Fruit fly (Drosophila melanogaster) whole organism, embryonic: ENCODE results near the gene CG43116.

Source experiments
- Adf1 ChIP-seq: fragments of 200-800 bp; sonication (Bioruptor generic); IDR thresholded peaks from 2 replicates; pipeline ENCODE4 v1.3.6; 2022; ENCODE audit warnings: missing biosample characterization, missing genetic modification characterization
- Atf6 ChIP-seq: fragments of 200-800 bp; sonication (Bioruptor generic); IDR thresholded peaks from 2 replicates; pipeline ENCODE4 v1.3.6; 2022; ENCODE audit warnings: missing biosample characterization, missing genetic modification characterization
- Bgb ChIP-seq: fragments of 200-800 bp; sonication (Bioruptor generic); IDR thresholded peaks from 2 replicates; pipeline ENCODE4 v1.3.6; 2022; ENCODE audit warnings: missing biosample characterization, missing genetic modification characterization; ENCODE audit not compliant: partially characterized antibody
- CG11398 ChIP-seq: fragments of 200-800 bp; sonication (Bioruptor generic); optimal IDR thresholded peaks from 2 replicates; lab custom pipeline; 2016; ENCODE audit warnings: missing biosample characterization, missing genetic modification characterization
- CG12155 ChIP-seq: fragments of 200-800 bp; sonication (Bioruptor generic); optimal IDR thresholded peaks from 3 replicates; lab custom pipeline; 2016; ENCODE audit warnings: missing biosample characterization, missing genetic modification characterization
- CG12942 ChIP-seq: fragments of 200-800 bp; sonication (Bioruptor generic); optimal IDR thresholded peaks from 3 replicates; lab custom pipeline; 2016; ENCODE audit warnings: missing biosample characterization, missing genetic modification characterization
- CG14860 ChIP-seq: fragments of 200-800 bp; sonication (Bioruptor generic); IDR thresholded peaks from 3 replicates; pipeline ENCODE4 v1.3.6; 2022; ENCODE audit warnings: missing biosample characterization, missing genetic modification characterization; ENCODE audit not compliant: partially characterized antibody
- CG15514 ChIP-seq: fragments of 200-800 bp; sonication (Bioruptor generic); optimal IDR thresholded peaks from 3 replicates; lab custom pipeline; 2017; ENCODE audit warnings: missing biosample characterization, missing genetic modification characterization, mild to moderate bottlenecking, moderate library complexity, missing genetic modification reagents
- CG15601 ChIP-seq: fragments of 200-800 bp; sonication (Bioruptor generic); optimal IDR thresholded peaks from 3 replicates; lab custom pipeline; 2019; ENCODE audit warnings: missing biosample characterization, mild to moderate bottlenecking, missing genetic modification characterization, moderate library complexity
- CG1647 ChIP-seq: fragments of 200-800 bp; sonication (Bioruptor generic); optimal IDR thresholded peaks from 3 replicates; lab custom pipeline; 2016; ENCODE audit warnings: missing biosample characterization, missing genetic modification characterization
- CG18619 ChIP-seq: fragments of 200-800 bp; sonication (Bioruptor generic); optimal IDR thresholded peaks from 3 replicates; lab custom pipeline; 2017; ENCODE audit warnings: missing biosample characterization, mild to moderate bottlenecking, missing genetic modification characterization
- CG2199 ChIP-seq: fragments of 200-800 bp; sonication (Bioruptor generic); IDR thresholded peaks from 3 replicates; pipeline ENCODE4 v1.3.6; 2022; ENCODE audit warnings: missing biosample characterization, missing genetic modification characterization
- CG30020 ChIP-seq: fragments of 200-800 bp; optimal IDR thresholded peaks from 2 replicates; lab custom pipeline; 2019; ENCODE audit warnings: missing biosample characterization, mild to moderate bottlenecking, missing genetic modification characterization, moderate library complexity
- CG31388 ChIP-seq: fragments of 200-800 bp; sonication (Bioruptor generic); optimal IDR thresholded peaks from 2 replicates; lab custom pipeline; 2016; ENCODE audit warnings: missing biosample characterization, missing genetic modification characterization
- CG33557 ChIP-seq: fragments of 200-800 bp; sonication (Bioruptor generic); optimal IDR thresholded peaks from 2 replicates; lab custom pipeline; 2019; ENCODE audit warnings: missing biosample characterization, mild to moderate bottlenecking, missing genetic modification characterization, moderate library complexity
- CG4707 ChIP-seq: fragments of 200-800 bp; sonication (Bioruptor generic); optimal IDR thresholded peaks from 2 replicates; lab custom pipeline; 2018; ENCODE audit warnings: missing biosample characterization, mild to moderate bottlenecking, missing genetic modification characterization, moderate library complexity
- CG4820 ChIP-seq: fragments of 200-800 bp; sonication (Bioruptor generic); optimal IDR thresholded peaks from 3 replicates; lab custom pipeline; 2016; ENCODE audit warnings: missing biosample characterization, missing genetic modification characterization
- CG6272 ChIP-seq: fragments of 200-800 bp; sonication (Bioruptor generic); IDR thresholded peaks from 2 replicates; pipeline ENCODE4 v1.3.6; 2022; ENCODE audit warnings: missing biosample characterization, missing genetic modification characterization
- CG7271 ChIP-seq: fragments of 200-800 bp; sonication (Bioruptor generic); optimal IDR thresholded peaks from 2 replicates; lab custom pipeline; 2018; ENCODE audit warnings: missing biosample characterization, mild to moderate bottlenecking, missing genetic modification characterization, moderate library complexity
- CG7372 ChIP-seq: fragments of 200-800 bp; sonication (Bioruptor generic); IDR thresholded peaks from 2 replicates; pipeline ENCODE4 v1.3.6; 2022; ENCODE audit warnings: missing biosample characterization, missing genetic modification characterization
- CG7786 ChIP-seq: fragments of 200-800 bp; sonication (Bioruptor generic); optimal IDR thresholded peaks from 2 replicates; lab custom pipeline; 2016; ENCODE audit warnings: missing biosample characterization, missing genetic modification characterization
- CG9215 ChIP-seq: fragments of 200-800 bp; sonication (Bioruptor generic); IDR thresholded peaks from 2 replicates; pipeline ENCODE4 v1.3.6; 2022; ENCODE audit warnings: missing biosample characterization, missing genetic modification characterization
- Camta ChIP-seq: fragments of 200-800 bp; sonication (Bioruptor generic); optimal IDR thresholded peaks from 2 replicates; lab custom pipeline; 2016; ENCODE audit warnings: missing biosample characterization, missing genetic modification characterization
- CrebB ChIP-seq: fragments of 200-800 bp; sonication (Bioruptor generic); optimal IDR thresholded peaks from 3 replicates; lab custom pipeline; 2018; ENCODE audit warnings: missing biosample characterization, mild to moderate bottlenecking, missing genetic modification characterization
- Dfd ChIP-seq, 2 experiments: fragments of >200 bp; optimal IDR thresholded peaks; 2 replicates each; lab custom pipeline; 2017; ENCODE audit warnings: missing biosample characterization in 2 of 2, missing genetic modification characterization in 2 of 2
- Drgx ChIP-seq: fragments of 200-800 bp; sonication (Bioruptor generic); IDR thresholded peaks from 2 replicates; pipeline ENCODE4 v1.3.6; 2022; ENCODE audit warnings: missing biosample characterization, missing genetic modification characterization
- ERR ChIP-seq: fragments of 200-800 bp; sonication (Bioruptor generic); optimal IDR thresholded peaks from 2 replicates; lab custom pipeline; 2016; ENCODE audit warnings: missing biosample characterization, missing genetic modification characterization
- Fer1 ChIP-seq: fragments of 200-800 bp; sonication (Bioruptor generic); optimal IDR thresholded peaks from 2 replicates; lab custom pipeline; 2017; ENCODE audit warnings: missing biosample characterization, mild to moderate bottlenecking, missing genetic modification characterization
- HHEX ChIP-seq: fragments of 200-800 bp; sonication (Bioruptor generic); optimal IDR thresholded peaks from 3 replicates; lab custom pipeline; 2017; ENCODE audit warnings: missing biosample characterization, mild to moderate bottlenecking, missing genetic modification characterization, missing genetic modification reagents
- Hr3 ChIP-seq: fragments of 200-800 bp; sonication (Bioruptor generic); optimal IDR thresholded peaks from 3 replicates; lab custom pipeline; 2016; ENCODE audit warnings: missing biosample characterization, missing genetic modification characterization
- Hr51 ChIP-seq, 2 experiments: fragments of 200-800 bp; sonication (Bioruptor generic); optimal IDR thresholded peaks; 2 replicates in 1 of 2; 3 replicates in 1 of 2; lab custom pipeline; 2016 to 2018; ENCODE audit warnings: missing biosample characterization in 2 of 2, missing genetic modification characterization in 2 of 2, mild to moderate bottlenecking in 1 of 2, moderate library complexity in 1 of 2
- Lpt ChIP-seq: fragments of >200 bp; optimal IDR thresholded peaks from 2 replicates; lab custom pipeline; 2018; ENCODE audit warnings: missing biosample characterization, missing genetic modification characterization
- Neu2 ChIP-seq: fragments of 200-800 bp; sonication (Bioruptor generic); optimal IDR thresholded peaks from 3 replicates; lab custom pipeline; 2016; ENCODE audit warnings: missing biosample characterization, missing genetic modification characterization, borderline replicate concordance
- NfI ChIP-seq: fragments of 200-800 bp; sonication (Bioruptor generic); optimal IDR thresholded peaks from 3 replicates; lab custom pipeline; 2018; ENCODE audit warnings: missing biosample characterization, mild to moderate bottlenecking, missing genetic modification characterization, moderate library complexity
- Pdp1 ChIP-seq, 2 experiments: fragments of 200-800 bp; sonication (Bioruptor generic); optimal IDR thresholded peaks; 3 replicates each; lab custom pipeline; 2016; ENCODE audit warnings: missing biosample characterization in 2 of 2, missing genetic modification characterization in 2 of 2, mild to moderate bottlenecking in 1 of 2, moderate library complexity in 1 of 2
- aop ChIP-seq: fragments of 200-800 bp; sonication (Bioruptor generic); IDR thresholded peaks from 2 replicates; pipeline ENCODE4 v1.3.6; 2022; ENCODE audit warnings: missing biosample characterization, missing genetic modification characterization
- da ChIP-seq: fragments of 200-800 bp; sonication (Bioruptor generic); optimal IDR thresholded peaks from 2 replicates; lab custom pipeline; 2016; ENCODE audit warnings: missing biosample characterization, missing genetic modification characterization
- dmrt99B ChIP-seq: fragments of 200-800 bp; sonication (Bioruptor generic); optimal IDR thresholded peaks from 2 replicates; lab custom pipeline; 2018; ENCODE audit warnings: missing biosample characterization, mild to moderate bottlenecking, missing genetic modification characterization, moderate library complexity
- ewg ChIP-seq: fragments of 200-800 bp; sonication (Bioruptor generic); optimal IDR thresholded peaks from 3 replicates; lab custom pipeline; 2017; ENCODE audit warnings: mild to moderate bottlenecking, missing biosample characterization, missing genetic modification reagents, missing genetic modification characterization
- eyg ChIP-seq: fragments of 200-800 bp; sonication (Bioruptor generic); optimal IDR thresholded peaks from 3 replicates; lab custom pipeline; 2016; ENCODE audit warnings: missing biosample characterization, missing genetic modification characterization
- gsb-n ChIP-seq: fragments of 200-800 bp; sonication (Bioruptor generic); optimal IDR thresholded peaks from 3 replicates; lab custom pipeline; 2018; ENCODE audit warnings: missing biosample characterization, mild to moderate bottlenecking, missing genetic modification characterization
- her ChIP-seq: fragments of 200-800 bp; sonication (Bioruptor generic); optimal IDR thresholded peaks from 2 replicates; lab custom pipeline; 2016; ENCODE audit warnings: missing biosample characterization, missing genetic modification characterization
- jing ChIP-seq: fragments of 200-800 bp; sonication (Bioruptor generic); optimal IDR thresholded peaks from 2 replicates; lab custom pipeline; 2018; ENCODE audit warnings: missing biosample characterization, mild to moderate bottlenecking, missing genetic modification characterization
- nerfin-1 ChIP-seq: fragments of 200-800 bp; sonication (Bioruptor generic); optimal IDR thresholded peaks from 3 replicates; lab custom pipeline; 2019; ENCODE audit warnings: missing biosample characterization, mild to moderate bottlenecking, missing genetic modification characterization, moderate library complexity
- odd ChIP-seq: fragments of 200-800 bp; sonication (Bioruptor generic); optimal IDR thresholded peaks from 2 replicates; lab custom pipeline; 2017; ENCODE audit warnings: missing biosample characterization, mild to moderate bottlenecking, missing genetic modification characterization
- run ChIP-seq: fragments of 200-800 bp; sonication (Bioruptor generic); optimal IDR thresholded peaks from 3 replicates; lab custom pipeline; 2018; ENCODE audit warnings: missing biosample characterization, mild to moderate bottlenecking, missing genetic modification characterization
- slbo ChIP-seq: fragments of 200-800 bp; sonication (Bioruptor generic); IDR thresholded peaks from 2 replicates; pipeline ENCODE4 v1.3.6; 2022; ENCODE audit warnings: missing biosample characterization, missing genetic modification characterization
- toy ChIP-seq: fragments of 200-800 bp; sonication (Bioruptor generic); IDR thresholded peaks from 2 replicates; pipeline ENCODE4 v1.3.6; 2022; ENCODE audit warnings: missing biosample characterization, missing genetic modification characterization

The CG43116 gene

DNA sequence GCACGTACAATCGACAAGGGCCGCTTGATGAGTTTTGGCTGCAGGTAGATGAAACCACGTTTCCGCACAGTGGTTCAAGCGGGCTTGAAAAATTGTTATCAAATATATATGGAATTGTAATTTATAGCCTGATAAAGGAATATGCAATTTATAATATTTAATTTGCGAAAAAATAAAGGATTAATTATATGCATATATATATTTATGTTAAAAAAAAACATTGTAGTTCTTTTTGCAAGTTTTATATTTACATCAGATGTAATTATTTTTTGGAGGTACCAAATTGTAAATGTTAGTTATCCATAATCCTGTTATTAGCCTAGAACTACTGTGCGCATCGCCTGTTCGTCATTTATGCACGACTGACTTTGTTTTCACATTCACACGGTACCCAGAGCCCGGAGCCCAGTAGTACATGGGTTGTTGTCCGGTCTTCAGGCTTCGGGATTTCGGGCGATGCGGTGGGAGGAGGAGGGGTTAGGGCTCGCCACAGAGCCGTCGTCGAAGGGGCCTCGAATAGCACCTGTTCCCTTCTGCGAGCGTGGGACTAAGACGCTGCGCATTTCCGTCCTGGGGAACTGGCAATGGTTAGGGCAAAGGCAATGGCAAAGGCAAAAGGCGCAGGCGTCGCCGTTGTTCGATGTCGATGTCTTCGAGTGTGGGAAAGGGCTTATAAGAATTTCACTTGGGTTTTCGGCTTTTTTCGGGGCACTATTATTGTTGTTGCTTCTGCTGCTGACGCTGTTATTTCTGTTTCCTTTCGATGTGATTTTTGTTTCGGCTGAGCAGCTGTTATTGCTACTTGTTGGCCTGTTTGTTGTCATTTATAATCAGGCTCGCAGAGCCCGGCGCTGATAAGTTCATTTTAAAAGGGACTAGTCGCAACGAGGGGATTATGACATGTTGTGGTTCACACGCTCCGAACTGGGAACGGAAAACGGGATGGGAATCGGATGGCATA is 21.3 kb upstream of the CG43116 start (continued):
- TF ChIP-seq Hr3 (GFP tag; lab: Kevin White, UChicago) = peak; percentile 72
- no peak for TF ChIP-seq Neu2
- peak; percentile 72 for TF ChIP-seq odd (GFP tag; lab: Kevin White, UChicago)
- no peak for TF ChIP-seq toy
- no peak for TF ChIP-seq CG1647 (GFP tag; lab: Kevin White, UChicago)
- peak; percentile 86 for TF ChIP-seq nerfin-1
- TF ChIP-seq NfI (GFP tag; lab: Kevin White, UChicago) = peak; percentile 22
- TF ChIP-seq Bgb (GFP tag; lab: Robert Waterston, UW) = no peak
- TF ChIP-seq ewg = peak; percentile 36
- TF ChIP-seq CG11398 = no peak
- TF ChIP-seq Fer1 (GFP tag; lab: Kevin White, UChicago) = peak; percentile 24
- TF ChIP-seq CG15514 = no peak
- no peak for TF ChIP-seq CG6272 (GFP tag; lab: Robert Waterston, UW)
- TF ChIP-seq CG4707 (GFP tag; lab: Kevin White, UChicago) = no peak
- peak; percentile 91 for TF ChIP-seq CG15601 (tag; lab: Kevin White, UChicago)
- peak; percentile 73 for TF ChIP-seq CG18619 (GFP tag; lab: Kevin White, UChicago)
- TF ChIP-seq ERR (GFP tag; lab: Kevin White, UChicago) = no peak
- TF ChIP-seq CG2199 (GFP tag; lab: Robert Waterston, UW) = no peak
- TF ChIP-seq CG30020 = peak; percentile 74
- peak; percentile 74; the same call in 1 of the 2 replicates for TF ChIP-seq aop
- no peak for TF ChIP-seq CG14860 (GFP tag; lab: Robert Waterston, UW)
- peak; percentile 78 for TF ChIP-seq CG4820 (GFP tag; lab: Kevin White, UChicago)
- TF ChIP-seq Drgx = peak; percentile 28; the same call in 1 of the 2 replicates
- TF ChIP-seq slbo (GFP tag; lab: Robert Waterston, UW) = no peak
- no peak for TF ChIP-seq CG7786 (GFP tag; lab: Kevin White, UChicago)
- peak; percentile 30 for TF ChIP-seq CG12155
- TF ChIP-seq jing = peak; percentile 34
- TF ChIP-seq her = no peak
- TF ChIP-seq Adf1 (GFP tag; lab: Robert Waterston, UW) = no peak
- no peak for TF ChIP-seq eyg (GFP tag; lab: Kevin White, UChicago)
- TF ChIP-seq CG12942 (GFP tag; lab: Kevin White, UChicago) = peak; percentile 47
- TF ChIP-seq CG9215 (GFP tag; lab: Robert Waterston, UW) = no peak
- peak; percentile 48 for TF ChIP-seq CrebB
- TF ChIP-seq CG33557 (GFP tag; lab: Kevin White, UChicago) = peak; percentile 99
- peak; percentile 95 for TF ChIP-seq gsb-n (tag; lab: Kevin White, UChicago)
- TF ChIP-seq HHEX (GFP tag; lab: Kevin White, UChicago) = peak; percentile 59
- TF ChIP-seq Lpt (GFP tag; lab: Kevin White, UChicago) = no peak
- peak in 1 of 2 experiments; percentile 84 for TF ChIP-seq Hr51 (GFP tag; optimal IDR thresholded peaks at IDR 0.05; lab: Kevin White, UChicago)
- TF ChIP-seq Camta (GFP tag; lab: Kevin White, UChicago) = no peak
- TF ChIP-seq Atf6 (GFP tag; lab: Robert Waterston, UW) = no peak
- peak; percentile 4 for TF ChIP-seq CG31388 (GFP tag; lab: Kevin White, UChicago)
- TF ChIP-seq Dfd (GFP tag; optimal IDR thresholded peaks at IDR 0.05; lab: Kevin White, UChicago) = no peak
- peak; percentile 31; the same call in 1 of the 2 replicates for TF ChIP-seq CG7372 (GFP tag; lab: Robert Waterston, UW)
- peak in 1 of 2 experiments; percentile 10 for TF ChIP-seq Pdp1 (GFP tag; optimal IDR thresholded peaks at IDR 0.05; lab: Kevin White, UChicago)
- TF ChIP-seq da (GFP tag; lab: Kevin White, UChicago) = peak; percentile 3
- TF ChIP-seq run = peak; percentile 43
- peak; percentile 89 for TF ChIP-seq dmrt99B (tag; lab: Kevin White, UChicago)
- TF ChIP-seq CG7271 = peak; percentile 91
